Fruit fly (Drosophila melanogaster) whole organism, embryonic: ENCODE measurements around the gene ppk11.

Experiments
- Antp ChIP-seq: fragments of 200-800 bp; sonication (Bioruptor generic); optimal IDR thresholded peaks from 3 replicates; lab custom pipeline; 2016; ENCODE audit warnings: missing biosample characterization, missing genetic modification characterization
- BEAF-32 ChIP-seq: fragments of 200-800 bp; sonication (Bioruptor generic); optimal IDR thresholded peaks from 3 replicates; lab custom pipeline; 2017; ENCODE audit warnings: missing biosample characterization, missing genetic modification characterization, mild to moderate bottlenecking, moderate library complexity, missing genetic modification reagents
- Bgb ChIP-seq: fragments of 200-800 bp; sonication (Bioruptor generic); IDR thresholded peaks from 2 replicates; pipeline ENCODE4 v1.3.6; 2022; ENCODE audit warnings: missing biosample characterization, missing genetic modification characterization; ENCODE audit not compliant: partially characterized antibody
- CG10209 ChIP-seq: fragments of 200-800 bp; sonication (Bioruptor generic); optimal IDR thresholded peaks from 3 replicates; lab custom pipeline; 2017; ENCODE audit warnings: missing biosample characterization, mild to moderate bottlenecking, missing genetic modification characterization, missing genetic modification reagents
- CG10267 ChIP-seq: fragments of 200-800 bp; sonication (Bioruptor generic); optimal IDR thresholded peaks from 2 replicates; lab custom pipeline; 2018; ENCODE audit warnings: missing biosample characterization, mild to moderate bottlenecking, missing genetic modification characterization, moderate library complexity
- CG10654 ChIP-seq: fragments of 200-800 bp; sonication (Bioruptor generic); optimal IDR thresholded peaks from 2 replicates; lab custom pipeline; 2016; ENCODE audit warnings: missing biosample characterization, missing genetic modification characterization
- CG11085 ChIP-seq: fragments of 200-800 bp; sonication (Bioruptor generic); IDR thresholded peaks from 2 replicates; pipeline ENCODE4 v1.3.6; 2022; ENCODE audit warnings: missing biosample characterization, missing genetic modification characterization
- CG11456 ChIP-seq: fragments of 200-800 bp; sonication (Bioruptor generic); IDR thresholded peaks from 3 replicates; pipeline ENCODE4 v1.3.6; 2022; ENCODE audit warnings: missing biosample characterization, missing genetic modification characterization
- CG12219 ChIP-seq: fragments of 200-800 bp; sonication (Bioruptor generic); optimal IDR thresholded peaks from 3 replicates; lab custom pipeline; 2018; ENCODE audit warnings: missing biosample characterization, mild to moderate bottlenecking, missing genetic modification characterization
- CG12391 ChIP-seq: fragments of 200-800 bp; sonication (Bioruptor generic); optimal IDR thresholded peaks from 3 replicates; lab custom pipeline; 2018; ENCODE audit warnings: missing biosample characterization, mild to moderate bottlenecking, missing genetic modification characterization, moderate library complexity
- CG12769 ChIP-seq: fragments of 200-800 bp; sonication (Bioruptor generic); optimal IDR thresholded peaks from 2 replicates; lab custom pipeline; 2019; ENCODE audit warnings: missing biosample characterization, mild to moderate bottlenecking, missing genetic modification characterization, moderate library complexity
- CG13775 ChIP-seq: fragments of 200-800 bp; sonication (Bioruptor generic); optimal IDR thresholded peaks from 3 replicates; lab custom pipeline; 2017; ENCODE audit warnings: missing biosample characterization, mild to moderate bottlenecking, missing genetic modification characterization
- CG1603 ChIP-seq: fragments of 200-800 bp; sonication (Bioruptor generic); optimal IDR thresholded peaks from 2 replicates; lab custom pipeline; 2019; ENCODE audit warnings: missing biosample characterization, mild to moderate bottlenecking, missing genetic modification characterization, moderate library complexity
- CG17385 ChIP-seq: fragments of 200-800 bp; sonication (Bioruptor generic); optimal IDR thresholded peaks from 3 replicates; lab custom pipeline; 2018; ENCODE audit warnings: missing biosample characterization, mild to moderate bottlenecking, missing genetic modification characterization
- CG17612 ChIP-seq: fragments of 200-800 bp; sonication (Bioruptor generic); IDR thresholded peaks from 2 replicates; pipeline ENCODE4 v1.3.6; 2022; ENCODE audit warnings: missing biosample characterization, missing genetic modification characterization
- CG17829 ChIP-seq: fragments of 200-800 bp; optimal IDR thresholded peaks from 2 replicates; lab custom pipeline; 2019; ENCODE audit warnings: missing biosample characterization, mild to moderate bottlenecking, missing genetic modification characterization, moderate library complexity
- CG17912 ChIP-seq: fragments of 200-800 bp; sonication (Bioruptor generic); optimal IDR thresholded peaks from 2 replicates; lab custom pipeline; 2018; ENCODE audit warnings: missing biosample characterization, mild to moderate bottlenecking, missing genetic modification characterization
- CG32532 ChIP-seq: fragments of 200-800 bp; sonication (Bioruptor generic); IDR thresholded peaks from 2 replicates; pipeline ENCODE4 v1.3.6; 2022; ENCODE audit warnings: missing biosample characterization, missing genetic modification characterization
- CG3847 ChIP-seq: fragments of 200-800 bp; sonication (Bioruptor generic); IDR thresholded peaks from 2 replicates; pipeline ENCODE4 v1.3.6; 2022; ENCODE audit warnings: missing biosample characterization, missing genetic modification characterization
- CG6689 ChIP-seq: fragments of 200-800 bp; sonication (Bioruptor generic); IDR thresholded peaks from 2 replicates; pipeline ENCODE4 v1.3.6; 2022; ENCODE audit warnings: missing biosample characterization, missing genetic modification characterization
- CG6791 ChIP-seq: fragments of 200-800 bp; sonication (Bioruptor generic); IDR thresholded peaks from 3 replicates; pipeline ENCODE4 v1.3.6; 2022; ENCODE audit warnings: missing biosample characterization, missing genetic modification characterization; ENCODE audit not compliant: partially characterized antibody
- CG6813 ChIP-seq: fragments of 200-800 bp; sonication (Bioruptor generic); optimal IDR thresholded peaks from 2 replicates; lab custom pipeline; 2017; ENCODE audit warnings: missing biosample characterization, missing genetic modification characterization, mild to moderate bottlenecking, moderate library complexity, missing genetic modification reagents
- CG8388 ChIP-seq: fragments of 200-800 bp; sonication (Bioruptor generic); optimal IDR thresholded peaks from 2 replicates; lab custom pipeline; 2019; ENCODE audit warnings: missing biosample characterization, mild to moderate bottlenecking, missing genetic modification characterization, moderate library complexity
- CG9876 ChIP-seq: fragments of 200-800 bp; sonication (Bioruptor generic); optimal IDR thresholded peaks from 2 replicates; lab custom pipeline; 2016; ENCODE audit warnings: missing biosample characterization, missing genetic modification characterization
- Elba2 ChIP-seq: fragments of 200-800 bp; sonication (Bioruptor generic); optimal IDR thresholded peaks from 3 replicates; lab custom pipeline; 2016; ENCODE audit warnings: missing biosample characterization, missing genetic modification characterization
- Ets65A ChIP-seq: fragments of 200-800 bp; sonication (Bioruptor generic); peaks from one replicate; lab custom pipeline; 2016; ENCODE audit warnings: missing biosample characterization, missing genetic modification characterization
- Fer1 ChIP-seq: fragments of 200-800 bp; sonication (Bioruptor generic); optimal IDR thresholded peaks from 2 replicates; lab custom pipeline; 2017; ENCODE audit warnings: missing biosample characterization, mild to moderate bottlenecking, missing genetic modification characterization
- Hmr ChIP-seq: fragments of 200-800 bp; sonication (Bioruptor generic); optimal IDR thresholded peaks from 3 replicates; lab custom pipeline; 2017; ENCODE audit warnings: mild to moderate bottlenecking, missing biosample characterization, missing genetic modification reagents, missing genetic modification characterization
- NK7.1 ChIP-seq: fragments of 200-800 bp; sonication (Bioruptor generic); optimal IDR thresholded peaks from 3 replicates; lab custom pipeline; 2016; ENCODE audit warnings: missing biosample characterization, missing genetic modification characterization
- Pdp1 ChIP-seq, 2 experiments: fragments of 200-800 bp; sonication (Bioruptor generic); optimal IDR thresholded peaks; 3 replicates each; lab custom pipeline; 2016; ENCODE audit warnings: missing biosample characterization in 2 of 2, missing genetic modification characterization in 2 of 2, mild to moderate bottlenecking in 1 of 2, moderate library complexity in 1 of 2
- Ptx1 ChIP-seq: fragments of 200-800 bp; sonication (Bioruptor generic); IDR thresholded peaks from 2 replicates; pipeline ENCODE4 v1.3.6; 2022; ENCODE audit warnings: missing biosample characterization, missing genetic modification characterization
- Ravus ChIP-seq: fragments of 200-800 bp; sonication (Bioruptor generic); IDR thresholded peaks from 2 replicates; pipeline ENCODE4 v1.3.6; 2022; ENCODE audit warnings: missing biosample characterization, missing genetic modification characterization
- Sox102F ChIP-seq: fragments of 200-800 bp; sonication (Bioruptor generic); optimal IDR thresholded peaks from 2 replicates; lab custom pipeline; 2018; ENCODE audit warnings: missing biosample characterization, mild to moderate bottlenecking, missing genetic modification characterization, moderate library complexity
- ap ChIP-seq: fragments of 200-800 bp; sonication (Bioruptor generic); IDR thresholded peaks from 2 replicates; pipeline ENCODE4 v1.3.6; 2022; ENCODE audit warnings: missing biosample characterization, missing genetic modification characterization
- ase ChIP-seq: fragments of 200-800 bp; sonication (Bioruptor generic); IDR thresholded peaks from 3 replicates; pipeline ENCODE4 v1.3.6; 2022; ENCODE audit warnings: missing biosample characterization, missing genetic modification characterization
- ash1 ChIP-seq: fragments of 200-800 bp; sonication (Bioruptor generic); optimal IDR thresholded peaks from 2 replicates; lab custom pipeline; 2018; ENCODE audit warnings: missing biosample characterization, mild to moderate bottlenecking, missing genetic modification characterization
- chinmo ChIP-seq: fragments of 200-800 bp; sonication (Bioruptor generic); IDR thresholded peaks from 4 replicates; pipeline ENCODE4 v1.3.6; 2022; ENCODE audit warnings: missing biosample characterization, missing genetic modification characterization; ENCODE audit not compliant: partially characterized antibody
- corto ChIP-seq: fragments of 200-800 bp; sonication (Bioruptor generic); optimal IDR thresholded peaks from 2 replicates; lab custom pipeline; 2016; ENCODE audit warnings: missing biosample characterization, mild to moderate bottlenecking, missing genetic modification characterization, moderate library complexity
- dm ChIP-seq: fragments of 200-800 bp; sonication (Bioruptor generic); optimal IDR thresholded peaks from 3 replicates; lab custom pipeline; 2016; ENCODE audit warnings: missing biosample characterization, missing genetic modification characterization
- nerfin-1 ChIP-seq: fragments of 200-800 bp; sonication (Bioruptor generic); optimal IDR thresholded peaks from 3 replicates; lab custom pipeline; 2019; ENCODE audit warnings: missing biosample characterization, mild to moderate bottlenecking, missing genetic modification characterization, moderate library complexity
- onecut ChIP-seq: fragments of 200-800 bp; sonication (Bioruptor generic); IDR thresholded peaks from 2 replicates; pipeline ENCODE4 v1.3.6; 2022; ENCODE audit warnings: missing biosample characterization, missing genetic modification characterization
- pum ChIP-seq: fragments of 200-800 bp; sonication (Bioruptor generic); optimal IDR thresholded peaks from 2 replicates; lab custom pipeline; 2016; ENCODE audit warnings: missing biosample characterization, missing genetic modification characterization
- seq ChIP-seq: fragments of 200-800 bp; sonication (Bioruptor generic); IDR thresholded peaks from 2 replicates; pipeline ENCODE4 v1.3.6; 2022; ENCODE audit warnings: missing biosample characterization, missing genetic modification characterization
- shn ChIP-seq: fragments of 200-800 bp; sonication (Bioruptor generic); optimal IDR thresholded peaks from 3 replicates; lab custom pipeline; 2016; ENCODE audit warnings: missing biosample characterization, missing genetic modification characterization
- tio ChIP-seq: fragments of 200-800 bp; sonication (Bioruptor generic); optimal IDR thresholded peaks from 2 replicates; lab custom pipeline; 2017; ENCODE audit warnings: missing biosample characterization, missing genetic modification characterization, inconsistent platforms
- tx ChIP-seq: fragments of 200-800 bp; sonication (Bioruptor generic); optimal IDR thresholded peaks from 2 replicates; lab custom pipeline; 2016; ENCODE audit warnings: missing biosample characterization, missing genetic modification characterization
- wdn ChIP-seq: fragments of 200-800 bp; sonication (Bioruptor generic); IDR thresholded peaks from 2 replicates; pipeline ENCODE4 v1.3.6; 2022; ENCODE audit warnings: missing biosample characterization, missing genetic modification characterization
- zen2 ChIP-seq: fragments of 200-800 bp; sonication (Bioruptor generic); IDR thresholded peaks from 3 replicates; pipeline ENCODE4 v1.3.6; 2022; ENCODE audit warnings: missing biosample characterization, missing genetic modification characterization; ENCODE audit not compliant: partially characterized antibody
- zf30C ChIP-seq: fragments of 200-800 bp; sonication (Bioruptor generic); optimal IDR thresholded peaks from 3 replicates; lab custom pipeline; 2018; ENCODE audit warnings: missing biosample characterization, mild to moderate bottlenecking, missing genetic modification characterization
- zfh1 ChIP-seq: fragments of 200-800 bp; sonication (Bioruptor generic); IDR thresholded peaks from 3 replicates; pipeline ENCODE4 v1.3.6; 2022; ENCODE audit warnings: missing biosample characterization, missing genetic modification characterization

The ppk11 gene

dm6 chr2L:9758856-9759255 is 16.0 kb downstream of the ppk11 start (continued):
- no peak for TF ChIP-seq NK7.1 (GFP tag; lab: Kevin White, UChicago)
- TF ChIP-seq CG17385 (GFP tag; lab: Kevin White, UChicago): peak; percentile 24
- TF ChIP-seq shn (GFP tag; lab: Kevin White, UChicago): peak; percentile 50
- peak; percentile 24 for TF ChIP-seq nerfin-1 (tag; lab: Kevin White, UChicago)
- TF ChIP-seq seq: peak; percentile 15; the same call in 1 of the 2 replicates
- peak; percentile 17 for TF ChIP-seq CG9876 (GFP tag; lab: Kevin White, UChicago)
- no peak for TF ChIP-seq tx
- TF ChIP-seq CG12391 (tag; lab: Kevin White, UChicago): peak; percentile 74
- TF ChIP-seq CG17612 (GFP tag; lab: Robert Waterston, UW): no peak
- peak; percentile 65 for TF ChIP-seq Ptx1 (GFP tag; lab: Robert Waterston, UW)
- TF ChIP-seq CG32532 (GFP tag; lab: Robert Waterston, UW): peak; percentile 80
- peak; percentile 40 for TF ChIP-seq Sox102F (GFP tag; lab: Kevin White, UChicago)
- peak; percentile 69 for TF ChIP-seq Antp (GFP tag; lab: Kevin White, UChicago)
- no peak for TF ChIP-seq tio (GFP tag; lab: Kevin White, UChicago)
- peak; percentile 90 for TF ChIP-seq CG11456 (GFP tag; lab: Robert Waterston, UW)
- TF ChIP-seq CG17912 (GFP tag; lab: Kevin White, UChicago): peak; percentile 65
- peak; percentile 68 for TF ChIP-seq CG3847 (GFP tag; lab: Robert Waterston, UW)
- TF ChIP-seq corto: no peak
- TF ChIP-seq ash1 (GFP tag; lab: Kevin White, UChicago): peak; percentile 67
- peak; percentile 42 for TF ChIP-seq zf30C
- peak; percentile 88 for TF ChIP-seq zen2
- peak; percentile 11 for TF ChIP-seq CG6813 (GFP tag; lab: Kevin White, UChicago)
- TF ChIP-seq CG6689 (GFP tag; lab: Robert Waterston, UW): peak; percentile 32; the same call in 1 of the 2 replicates
- TF ChIP-seq CG6791 (GFP tag; lab: Robert Waterston, UW): peak; percentile 94
- TF ChIP-seq Fer1 (GFP tag; lab: Kevin White, UChicago): peak; percentile 23
- TF ChIP-seq pum (GFP tag; lab: Kevin White, UChicago): peak; percentile 18
- no peak for TF ChIP-seq CG12769 (tag; lab: Kevin White, UChicago)
- peak; percentile 64; the same call in 2 of the 3 replicates for TF ChIP-seq ase (GFP tag; lab: Robert Waterston, UW)
- TF ChIP-seq CG10267 (tag; lab: Kevin White, UChicago): peak; percentile 73
- peak; percentile 30 for TF ChIP-seq CG12219
- TF ChIP-seq Pdp1 (GFP tag; optimal IDR thresholded peaks at IDR 0.05; lab: Kevin White, UChicago): peak; percentile 41 to 54
- TF ChIP-seq CG1603 (tag; lab: Kevin White, UChicago): peak; percentile 76
- peak; percentile 60 for TF ChIP-seq Hmr
- TF ChIP-seq Ravus (GFP tag; lab: Robert Waterston, UW): no peak
- peak; percentile 79 for TF ChIP-seq zfh1 (GFP tag; lab: Robert Waterston, UW)
- peak; percentile 69 for TF ChIP-seq CG17829 (tag; lab: Kevin White, UChicago)
- TF ChIP-seq Bgb: peak; percentile 96
- TF ChIP-seq onecut (GFP tag; lab: Robert Waterston, UW): peak; percentile 59; the same call in 1 of the 2 replicates
- TF ChIP-seq Ets65A: peak; percentile 96
- TF ChIP-seq CG13775: peak; percentile 36
- TF ChIP-seq ap (GFP tag; lab: Robert Waterston, UW): no peak
- peak; percentile 77 for TF ChIP-seq CG11085 (GFP tag; lab: Robert Waterston, UW)
- TF ChIP-seq dm (GFP tag; lab: Kevin White, UChicago): peak; percentile 67
- TF ChIP-seq Elba2 (GFP tag; lab: Kevin White, UChicago): no peak
- peak; percentile 91 for TF ChIP-seq BEAF-32
- TF ChIP-seq CG8388 (GFP tag; lab: Kevin White, UChicago): no peak
- TF ChIP-seq chinmo: peak; percentile 96
- peak; percentile 35 for TF ChIP-seq CG10209 (GFP tag; lab: Kevin White, UChicago)
- peak; percentile 69 for TF ChIP-seq wdn
- peak; percentile 17 for TF ChIP-seq CG10654 (GFP tag; lab: Kevin White, UChicago)
